Worm (Caenorhabditis elegans) whole organism, young adult: Measurements from ENCODE around the gene nlp-51.
A peak's percentile ranks its signal among the peaks of the same experiment; 100 is the strongest.

Experiments
- F49E8.2 ChIP-seq: sonication (generic microtip); optimal IDR thresholded peaks from 3 replicates; lab custom pipeline; 2017; ENCODE audit warnings: missing genetic modification characterization, mild to moderate bottlenecking, missing compliant biosample characterization, antibody characterized with exemption, moderate library complexity; ENCODE audit not compliant: insufficient read depth
- F57A8.1 ChIP-seq: fragments of 200-800 bp; sonication (Bioruptor generic); optimal IDR thresholded peaks from 2 replicates; lab custom pipeline; 2018; ENCODE audit warnings: mild to moderate bottlenecking, missing genetic modification characterization, moderate library complexity, missing compliant biosample characterization
- Y79H2A.3 ChIP-seq: fragments of 200-800 bp; sonication (Bioruptor generic); conservative IDR thresholded peaks from 2 replicates; pipeline ENCODE4 v1.3.6; 2022; ENCODE audit warnings: missing genetic modification reagents, missing genetic modification characterization, missing compliant biosample characterization
- Y95B8A.8 ChIP-seq: fragments of 200-800 bp; sonication (Bioruptor generic); IDR thresholded peaks from 2 replicates; pipeline ENCODE4 v1.3.6; 2022; ENCODE audit warnings: missing genetic modification reagents, missing genetic modification characterization, missing compliant biosample characterization
- ZK185.1 ChIP-seq: sonication (generic microtip); optimal IDR thresholded peaks from 2 replicates; lab custom pipeline; 2016; ENCODE audit warnings: mild to moderate bottlenecking, missing genetic modification characterization, missing compliant biosample characterization; ENCODE audit not compliant: poor library complexity, severe bottlenecking
- ama-1 ChIP-seq, 3 experiments: fragments of 150-350 bp in 1 of 3; sonication (generic microtip) in 2 of 3; optimal IDR thresholded peaks; 2 replicates each; lab custom pipeline; 2014 to 2018; ENCODE audit warnings: missing biosample characterization in 2 of 3, missing genetic modification characterization in 2 of 3, missing genetic modification reagents in 2 of 3
- atf-7 ChIP-seq: sonication (generic microtip); optimal IDR thresholded peaks from 2 replicates; lab custom pipeline; 2017; ENCODE audit warnings: mild to moderate bottlenecking, missing genetic modification characterization, missing compliant biosample characterization
- attf-5 ChIP-seq: fragments of 200-800 bp; sonication (Bioruptor generic); optimal IDR thresholded peaks from 2 replicates; lab custom pipeline; 2018; ENCODE audit warnings: mild to moderate bottlenecking, missing genetic modification characterization, missing compliant biosample characterization
- cebp-1 ChIP-seq, 2 experiments: fragments of 200-800 bp in 1 of 2; sonication (Bioruptor generic) in 1 of 2; sonication (generic microtip) in 1 of 2; IDR thresholded peaks in 1 of 2; optimal IDR thresholded peaks in 1 of 2; 2 replicates each; pipeline versions ENCODE4 v1.3.6 to Lab custom; 2017 to 2022; ENCODE audit warnings: missing compliant biosample characterization in 2 of 2, missing genetic modification characterization in 2 of 2, mild to moderate bottlenecking in 1 of 2, missing genetic modification reagents in 1 of 2, moderate library complexity in 1 of 2
- ceh-27 ChIP-seq: fragments of 200-800 bp; sonication (Bioruptor generic); optimal IDR thresholded peaks from 2 replicates; lab custom pipeline; 2018; ENCODE audit warnings: mild to moderate bottlenecking, missing genetic modification characterization, moderate library complexity, missing compliant biosample characterization
- dox-1 ChIP-seq: fragments of 200-800 bp; sonication (Bioruptor generic); IDR thresholded peaks from 2 replicates; pipeline ENCODE4 v1.3.6; 2022; ENCODE audit warnings: missing genetic modification reagents, missing genetic modification characterization, missing compliant biosample characterization
- dpl-1 ChIP-seq: fragments of 150-350 bp; optimal IDR thresholded peaks from 2 replicates; lab custom pipeline; 2014; ENCODE audit warnings: missing biosample characterization, missing genetic modification reagents, missing genetic modification characterization
- egl-44 ChIP-seq: fragments of 200-800 bp; sonication (Bioruptor generic); IDR thresholded peaks from 2 replicates; pipeline ENCODE4 v1.3.6; 2022; ENCODE audit warnings: missing genetic modification reagents, missing genetic modification characterization, missing compliant biosample characterization
- ekl-4 ChIP-seq: fragments of 200-800 bp; sonication (Bioruptor generic); IDR thresholded peaks from 2 replicates; pipeline ENCODE4 v1.3.6; 2022; ENCODE audit warnings: missing genetic modification reagents, missing genetic modification characterization, missing compliant biosample characterization
- hmg-1.2 ChIP-seq: fragments of 200-800 bp; sonication (Bioruptor generic); IDR thresholded peaks from 2 replicates; pipeline ENCODE4 v1.3.6; 2022; ENCODE audit warnings: missing genetic modification reagents, missing genetic modification characterization, missing compliant biosample characterization
- hmg-20 ChIP-seq: fragments of 200-800 bp; sonication (Bioruptor generic); IDR thresholded peaks from 2 replicates; pipeline ENCODE4 v1.3.6; 2022; ENCODE audit warnings: missing genetic modification reagents, missing genetic modification characterization, missing compliant biosample characterization
- lin-35 ChIP-seq, 3 experiments: fragments of 150-350 bp in 2 of 3; sonication (generic microtip) in 1 of 3; optimal IDR thresholded peaks; 2 replicates each; lab custom pipeline; 2014 to 2018; ENCODE audit warnings: missing biosample characterization in 3 of 3, missing genetic modification characterization in 3 of 3, missing genetic modification reagents in 3 of 3
- lin-40 ChIP-seq: sonication (generic microtip); optimal IDR thresholded peaks from 2 replicates; lab custom pipeline; 2016; ENCODE audit warnings: missing genetic modification characterization, mild to moderate bottlenecking, missing compliant biosample characterization, missing genotype, missing genetic modification reagents
- lin-54 ChIP-seq: fragments of 200-800 bp; sonication (Bioruptor generic); optimal IDR thresholded peaks from 2 replicates; lab custom pipeline; 2018; ENCODE audit warnings: mild to moderate bottlenecking, missing genetic modification characterization, missing compliant biosample characterization
- lir-1 ChIP-seq: fragments of 200-800 bp; sonication (Bioruptor generic); conservative IDR thresholded peaks from 2 replicates; pipeline ENCODE4 v1.3.6; 2022; ENCODE audit warnings: missing genetic modification reagents, missing genetic modification characterization, missing compliant biosample characterization
- lsl-1 ChIP-seq: fragments of 200-800 bp; sonication (Bioruptor generic); optimal IDR thresholded peaks from 2 replicates; lab custom pipeline; 2018; ENCODE audit warnings: mild to moderate bottlenecking, missing genetic modification characterization, moderate library complexity, missing compliant biosample characterization
- nhr-120 ChIP-seq: fragments of 200-800 bp; sonication (Bioruptor generic); IDR thresholded peaks from 2 replicates; pipeline ENCODE4 v1.3.6; 2022; ENCODE audit warnings: missing genetic modification characterization, missing compliant biosample characterization
- nhr-27 ChIP-seq: fragments of 200-800 bp; sonication (Bioruptor generic); optimal IDR thresholded peaks from 2 replicates; lab custom pipeline; 2018; ENCODE audit warnings: mild to moderate bottlenecking, missing genetic modification characterization, moderate library complexity, missing compliant biosample characterization
- nhr-80 ChIP-seq: sonication (generic microtip); optimal IDR thresholded peaks from 2 replicates; lab custom pipeline; 2016; ENCODE audit warnings: missing genetic modification characterization, missing compliant biosample characterization
- nhr-90 ChIP-seq: sonication (generic microtip); optimal IDR thresholded peaks from 2 replicates; lab custom pipeline; 2016; ENCODE audit warnings: missing genotype, mild to moderate bottlenecking, missing genetic modification characterization, missing compliant biosample characterization
- pbrm-1 ChIP-seq: fragments of 200-800 bp; sonication (Bioruptor generic); IDR thresholded peaks from 2 replicates; pipeline ENCODE4 v1.3.6; 2022; ENCODE audit warnings: missing genetic modification reagents, missing genetic modification characterization, missing compliant biosample characterization
- rcor-1 ChIP-seq: fragments of 200-800 bp; sonication (Bioruptor generic); IDR thresholded peaks from 2 replicates; pipeline ENCODE4 v1.3.6; 2022; ENCODE audit warnings: missing genetic modification reagents, missing genetic modification characterization, missing compliant biosample characterization
- rpc-1 ChIP-seq, 2 experiments: fragments of 150-350 bp in 1 of 2; sonication (generic microtip) in 1 of 2; optimal IDR thresholded peaks; 2 replicates each; lab custom pipeline; 2014 to 2018; ENCODE audit warnings: missing biosample characterization in 1 of 2, missing genetic modification characterization in 1 of 2, missing genetic modification reagents in 1 of 2, missing genotype in 1 of 2
- snpc-1.1 ChIP-seq: sonication (generic microtip); optimal IDR thresholded peaks from 2 replicates; lab custom pipeline; 2017; ENCODE audit warnings: missing genetic modification characterization, mild to moderate bottlenecking, missing compliant biosample characterization, antibody characterized with exemption, moderate library complexity, missing genotype, missing genetic modification reagents; ENCODE audit not compliant: insufficient read depth
- snpc-1.3 ChIP-seq: sonication (generic microtip); optimal IDR thresholded peaks from 2 replicates; lab custom pipeline; 2017; ENCODE audit warnings: missing genetic modification characterization, mild to moderate bottlenecking, missing compliant biosample characterization, antibody characterized with exemption, moderate library complexity, missing genotype, missing genetic modification reagents; ENCODE audit not compliant: insufficient read depth
- snpc-3.4 ChIP-seq: sonication (generic microtip); optimal IDR thresholded peaks from 2 replicates; lab custom pipeline; 2017; ENCODE audit warnings: missing genetic modification characterization, mild to moderate bottlenecking, missing compliant biosample characterization, antibody characterized with exemption, moderate library complexity, missing genotype, missing genetic modification reagents
- snpc-4 ChIP-seq, 5 experiments: fragments of 150-350 bp in 1 of 5; sonication (generic microtip) in 4 of 5; optimal IDR thresholded peaks; 2 replicates each; lab custom pipeline; 2014 to 2018; ENCODE audit warnings: missing genetic modification characterization in 5 of 5, missing biosample characterization in 3 of 5, antibody characterized with exemption in 2 of 5, mild to moderate bottlenecking in 2 of 5, missing compliant biosample characterization in 2 of 5, missing genotype in 2 of 5, moderate library complexity in 2 of 5, missing genetic modification reagents in 1 of 5
- somi-1 ChIP-seq: fragments of 200-800 bp; sonication (Bioruptor generic); optimal IDR thresholded peaks from 2 replicates; lab custom pipeline; 2018; ENCODE audit warnings: mild to moderate bottlenecking, missing genetic modification characterization, missing compliant biosample characterization
- sptf-2 ChIP-seq: fragments of 200-800 bp; sonication (Bioruptor generic); optimal IDR thresholded peaks from 2 replicates; lab custom pipeline; 2018; ENCODE audit warnings: mild to moderate bottlenecking, missing genetic modification characterization, missing compliant biosample characterization
- tbx-9 ChIP-seq: sonication (generic microtip); optimal IDR thresholded peaks from 2 replicates; lab custom pipeline; 2016; ENCODE audit warnings: borderline replicate concordance, missing genetic modification characterization, inconsistent platforms, missing compliant biosample characterization
- zfh-2 ChIP-seq: fragments of 200-800 bp; sonication (Bioruptor generic); conservative IDR thresholded peaks from 2 replicates; pipeline ENCODE4 v1.3.6; 2022; ENCODE audit warnings: missing genetic modification reagents, missing genetic modification characterization, missing compliant biosample characterization
- ztf-18 ChIP-seq: sonication (generic microtip); optimal IDR thresholded peaks from 2 replicates; lab custom pipeline; 2016; ENCODE audit warnings: missing genotype, mild to moderate bottlenecking, missing genetic modification characterization, missing compliant biosample characterization
- ztf-25 ChIP-seq: fragments of 200-800 bp; sonication (Bioruptor generic); IDR thresholded peaks from 2 replicates; pipeline ENCODE4 v1.3.6; 2022; ENCODE audit warnings: missing genetic modification reagents, missing genetic modification characterization, missing compliant biosample characterization
- ztf-26 ChIP-seq: sonication (generic microtip); optimal IDR thresholded peaks from 2 replicates; lab custom pipeline; 2017; ENCODE audit warnings: missing genetic modification characterization, missing compliant biosample characterization

The nlp-51 gene

ce11 chrII:11336163-11336562 is 16.7 kb upstream of the nlp-51 start:
- TF ChIP-seq hmg-1.2 (GFP tag; lab: Robert Waterston, UW) (no peak), tbx-9 (tag; lab: Kevin White, UChicago) (no peak), dpl-1 (no peak), nhr-27 (tag; lab: Kevin White, UChicago) (no peak), nhr-120 (GFP tag; lab: Robert Waterston, UW) (no peak)

ce11 chrII:11335670-11336069 is 16.2 kb upstream of the nlp-51 start:
- TF ChIP-seq pbrm-1 (GFP tag; lab: Robert Waterston, UW): no peak
- TF ChIP-seq Y95B8A.8 (GFP tag; lab: Robert Waterston, UW): no peak
- TF ChIP-seq nhr-90 (tag; lab: Kevin White, UChicago): no peak
- no peak for TF ChIP-seq ceh-27 (GFP tag; lab: Kevin White, UChicago)
- TF ChIP-seq lin-54 (GFP tag; lab: Kevin White, UChicago): no peak

DNA sequence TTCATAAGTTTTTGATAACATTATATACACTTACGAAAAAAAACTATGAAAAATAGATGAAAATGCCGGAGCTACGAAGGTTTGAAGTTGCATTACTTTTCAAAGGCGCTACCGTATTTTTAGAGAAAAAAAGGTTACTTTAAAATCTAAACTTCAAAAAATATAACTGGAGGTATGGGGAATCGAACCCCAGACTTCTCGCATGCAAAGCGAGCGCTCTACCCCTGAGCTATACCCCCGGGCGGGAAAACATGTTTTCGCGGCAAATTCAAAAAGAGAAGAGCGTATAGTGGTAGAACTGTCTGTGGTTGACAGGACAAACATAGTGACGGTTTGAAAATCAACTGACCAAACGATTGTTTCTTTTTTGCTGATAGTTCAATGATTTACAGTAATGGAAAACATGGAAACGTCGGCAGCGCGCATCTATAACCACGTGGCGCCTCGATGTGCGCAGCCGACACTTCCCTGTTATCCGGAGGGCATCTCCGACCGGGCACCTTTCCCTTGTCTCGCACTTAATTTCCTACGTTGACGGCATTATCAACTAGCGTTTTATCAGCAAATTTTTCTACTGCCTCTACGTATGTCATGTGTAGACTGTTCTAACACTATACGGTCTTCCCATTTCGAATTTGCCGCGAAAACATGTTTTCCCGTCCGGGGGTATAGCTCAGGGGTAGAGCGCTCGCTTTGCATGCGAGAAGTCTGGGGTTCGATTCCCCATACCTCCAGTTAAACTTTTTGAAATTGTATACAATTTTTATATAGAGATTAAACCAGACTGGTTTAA is 14.6 kb upstream of the nlp-51 start:
- peak; percentile 22 for TF ChIP-seq ztf-18 (tag; lab: Kevin White, UChicago)
- no peak for TF ChIP-seq Y79H2A.3 (GFP tag; lab: Robert Waterston, UW)
- TF ChIP-seq zfh-2 (GFP tag; lab: Robert Waterston, UW): peak; percentile 37; the same call in 1 of the 2 replicates
- 0 out of 2 replicates have a peak, but pooled peaks have one; percentile 28 for TF ChIP-seq pbrm-1 (GFP tag; lab: Robert Waterston, UW)
- TF ChIP-seq rpc-1 (optimal IDR thresholded peaks at IDR 0.05; lab: Kevin White, UChicago): peak; percentile 60
- TF ChIP-seq rpc-1 (tag; optimal IDR thresholded peaks at IDR 0.05; lab: Kevin White, UChicago): peak; percentile 73
- no peak for TF ChIP-seq atf-7
- peak; percentile 48 for TF ChIP-seq nhr-80 (tag; lab: Kevin White, UChicago)
- TF ChIP-seq tbx-9 (tag; lab: Kevin White, UChicago): no peak
- peak; percentile 68; the same call in 1 of the 2 replicates for TF ChIP-seq egl-44 (GFP tag; lab: Robert Waterston, UW)
- 0 out of 2 replicates have a peak, but pooled peaks have one; percentile 54 for TF ChIP-seq hmg-20 (GFP tag; lab: Robert Waterston, UW)
- TF ChIP-seq snpc-1.3: peak; percentile 61
- TF ChIP-seq sptf-2 (GFP tag; lab: Kevin White, UChicago): no peak
- no peak for TF ChIP-seq ama-1 (optimal IDR thresholded peaks at IDR 0.05; lab: Kevin White, UChicago)
- peak in 1 of 2 experiments; percentile 48 for TF ChIP-seq ama-1 (GFP tag; optimal IDR thresholded peaks at IDR 0.05; lab: Kevin White, UChicago)
- no peak for TF ChIP-seq snpc-4 (GFP tag; optimal IDR thresholded peaks at IDR 0.05; lab: Kevin White, UChicago)
- peak; percentile 65 to 94 (median 93) for TF ChIP-seq snpc-4 (tag; optimal IDR thresholded peaks at IDR 0.05; lab: Kevin White, UChicago)
- TF ChIP-seq rcor-1 (GFP tag; lab: Robert Waterston, UW): peak; percentile 40
- TF ChIP-seq lin-35 (GFP tag; optimal IDR thresholded peaks at IDR 0.05; lab: Kevin White, UChicago): no peak
- TF ChIP-seq snpc-3.4 (tag; lab: Kevin White, UChicago): peak; percentile 9
- TF ChIP-seq attf-5 (GFP tag; lab: Kevin White, UChicago): peak; percentile 9
- TF ChIP-seq cebp-1 (GFP tag; IDR thresholded peaks at IDR 0.05; lab: Robert Waterston, UW): no peak
- TF ChIP-seq cebp-1 (tag; optimal IDR thresholded peaks at IDR 0.05; lab: Kevin White, UChicago): no peak
- TF ChIP-seq somi-1 (GFP tag; lab: Kevin White, UChicago): no peak
- no peak for TF ChIP-seq F57A8.1 (GFP tag; lab: Kevin White, UChicago)
- TF ChIP-seq lir-1 (GFP tag; lab: Robert Waterston, UW): no peak
- TF ChIP-seq dox-1 (GFP tag; lab: Robert Waterston, UW): peak; percentile 68
- TF ChIP-seq ekl-4 (GFP tag; lab: Robert Waterston, UW): peak; percentile 34; the same call in 1 of the 2 replicates
- TF ChIP-seq ztf-25 (GFP tag; lab: Robert Waterston, UW): peak; percentile 62; the same call in 1 of the 2 replicates
- peak; percentile 11 for TF ChIP-seq nhr-90 (tag; lab: Kevin White, UChicago)
- peak; percentile 57 for TF ChIP-seq ZK185.1 (tag; lab: Kevin White, UChicago)
- TF ChIP-seq snpc-1.1 (tag; lab: Kevin White, UChicago): peak; percentile 84
- peak; percentile 7 for TF ChIP-seq lin-40 (tag; lab: Kevin White, UChicago)
- TF ChIP-seq F49E8.2 (tag; lab: Kevin White, UChicago): no peak
- peak; percentile 17 for TF ChIP-seq lsl-1 (GFP tag; lab: Kevin White, UChicago)
- TF ChIP-seq ztf-26: peak; percentile 26
